Fruit fly (Drosophila melanogaster): Measurements from ENCODE around the gene CG10019.

DNA sequence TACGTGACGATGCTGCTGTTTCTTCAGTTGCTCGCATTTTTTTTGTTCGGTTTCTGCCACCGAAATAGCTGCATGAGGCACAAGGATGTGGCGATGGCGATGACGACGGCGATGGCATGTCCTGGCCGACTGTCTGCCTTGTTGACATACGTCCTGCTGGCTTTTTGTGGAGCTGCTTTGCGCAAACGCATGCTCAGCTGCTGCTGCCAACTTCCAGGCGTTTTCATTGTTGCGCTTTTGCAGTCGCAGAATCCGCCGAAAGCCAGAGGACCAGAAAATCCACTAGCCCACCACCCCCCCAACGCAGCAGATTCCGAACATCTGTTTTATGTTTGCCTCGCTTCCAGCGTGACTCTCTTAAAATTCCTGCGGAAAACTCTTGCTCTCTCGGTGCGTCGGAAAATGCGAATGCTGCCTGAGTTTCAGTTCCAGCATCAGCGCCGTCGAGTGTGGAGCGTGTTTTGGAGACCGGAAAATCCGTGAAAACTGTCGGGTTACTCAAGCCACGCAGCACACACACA is 26.6 kb downstream of the CG10019 start, which contains the start of gene CG43707:
- TF ChIP-seq CG31627 (GFP tag; optimal IDR thresholded peaks at IDR 0.05) (no peak), Gug (GFP tag; IDR thresholded peaks at IDR 0.05) (no peak), CG6792 (GFP tag; optimal IDR thresholded peaks at IDR 0.05) (no peak), Sox14 (GFP tag; optimal IDR thresholded peaks at IDR 0.05) (no peak), CG15336 (GFP tag; IDR thresholded peaks at IDR 0.05) (no peak), Smox (GFP tag; optimal IDR thresholded peaks at IDR 0.05) (no peak), CG7368 (GFP tag; optimal IDR thresholded peaks at IDR 0.05) (no peak), CG6276 (GFP tag; optimal IDR thresholded peaks at IDR 0.05) (no peak), Sox102F (GFP tag; optimal IDR thresholded peaks at IDR 0.05) (no peak), vri (GFP tag; optimal IDR thresholded peaks at IDR 0.05) (no peak), fd59A (GFP tag; optimal IDR thresholded peaks at IDR 0.05) (no peak), fd85E (GFP tag; optimal IDR thresholded peaks at IDR 0.05) (no peak), CG8119 (GFP tag; IDR thresholded peaks at IDR 0.05) (no peak), Hr4 (GFP tag; optimal IDR thresholded peaks at IDR 0.05) (no peak)
